Worm (Caenorhabditis elegans) whole organism, mixed stage, embryonic: ENCODE results near the gene set-20.

Source experiments
- elt-1 ChIP-seq: sonication (generic microtip); optimal IDR thresholded peaks from 2 replicates; lab custom pipeline; 2017; ENCODE audit warnings: missing genetic modification characterization, mild to moderate bottlenecking, missing compliant biosample characterization, antibody characterized with exemption, moderate library complexity, borderline replicate concordance; ENCODE audit not compliant: insufficient read depth
- elt-3 ChIP-seq: fragments of 150-350 bp; optimal IDR thresholded peaks from 2 replicates; lab custom pipeline; 2014; ENCODE audit warnings: missing biosample characterization, missing genetic modification characterization
- lin-13 ChIP-seq: fragments of 150-350 bp; optimal IDR thresholded peaks from 2 replicates; lab custom pipeline; 2014; ENCODE audit warnings: missing biosample characterization, missing genetic modification characterization
- nhr-237 ChIP-seq: fragments of 150-350 bp; optimal IDR thresholded peaks from 2 replicates; lab custom pipeline; 2014; ENCODE audit warnings: missing biosample characterization, missing genetic modification characterization
- nhr-28 ChIP-seq: fragments of 150-350 bp; optimal IDR thresholded peaks from 2 replicates; lab custom pipeline; 2014; ENCODE audit warnings: missing biosample characterization, missing genetic modification characterization
- nhr-76 ChIP-seq: sonication (generic microtip); optimal IDR thresholded peaks from 2 replicates; lab custom pipeline; 2017; ENCODE audit warnings: missing biosample characterization, missing genetic modification characterization
- sem-2 ChIP-seq: fragments of 200-800 bp; sonication (Bioruptor generic); optimal IDR thresholded peaks from 2 replicates; lab custom pipeline; 2018; ENCODE audit warnings: mild to moderate bottlenecking, missing genetic modification characterization, missing compliant biosample characterization
- sptf-1 ChIP-seq: sonication (generic microtip); optimal IDR thresholded peaks from 2 replicates; lab custom pipeline; 2017; ENCODE audit warnings: mild to moderate bottlenecking, missing genetic modification characterization, moderate library complexity, missing compliant biosample characterization
- unc-120 ChIP-seq: sonication (generic microtip); optimal IDR thresholded peaks from 2 replicates; lab custom pipeline; 2017; ENCODE audit warnings: missing genetic modification characterization, missing compliant biosample characterization; ENCODE audit not compliant: poor library complexity, severe bottlenecking
- unc-39 ChIP-seq: fragments of 150-350 bp; optimal IDR thresholded peaks from 2 replicates; lab custom pipeline; 2014; ENCODE audit warnings: missing biosample characterization, missing genetic modification characterization
- unc-62 ChIP-seq: fragments of 150-350 bp; optimal IDR thresholded peaks from 2 replicates; lab custom pipeline; 2014; ENCODE audit warnings: missing biosample characterization, missing genetic modification reagents, missing genetic modification characterization
- zip-8 ChIP-seq: fragments of 150-350 bp; optimal IDR thresholded peaks from 2 replicates; lab custom pipeline; 2014; ENCODE audit warnings: missing biosample characterization, missing genetic modification characterization

- TF ChIP-seq lin-13 (tag; lab: Kevin White, UChicago) (no peak), sptf-1 (no peak), nhr-28 (no peak), elt-1 (tag; lab: Kevin White, UChicago) (no peak), unc-39 (tag; lab: Kevin White, UChicago) (no peak), unc-120 (tag; lab: Kevin White, UChicago) (no peak), zip-8 (no peak), elt-3 (tag; lab: Kevin White, UChicago) (no peak), nhr-237 (tag; lab: Kevin White, UChicago) (no peak), nhr-76 (no peak), unc-62 (GFP tag; lab: Kevin White, UChicago) (no peak), sem-2 (no peak)
These were observed 15.1 kb downstream of the set-20 start for ce11 chrX:5670829-5671228.
